Worm (Caenorhabditis elegans): ENCODE results near the gene rps-29.

DNA sequence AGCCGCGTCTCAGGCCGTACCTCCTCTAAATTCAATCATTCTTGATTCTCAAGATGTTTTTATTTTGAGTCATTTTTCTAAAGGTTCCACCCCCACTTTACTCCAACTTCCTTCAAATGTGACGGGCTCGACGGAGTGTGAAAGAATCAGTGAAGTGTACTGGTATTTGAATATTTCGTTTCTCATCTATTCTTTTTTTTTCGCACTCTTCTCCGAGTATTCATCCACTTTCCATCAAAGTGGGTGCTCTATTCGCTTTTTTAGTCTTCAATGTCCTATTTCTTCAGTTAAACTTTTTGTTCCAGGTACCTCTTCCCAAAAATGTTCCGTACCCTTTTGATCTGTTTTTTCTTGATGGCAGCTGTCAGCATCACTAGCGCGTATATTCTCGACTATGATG, 32.6 kb upstream of the rps-29 start, which contains the start of gene nlp-52:
- no peak for TF ChIP-seq him-1 (tag; optimal IDR thresholded peaks at IDR 0.05)
- TF ChIP-seq dao-5 (tag; optimal IDR thresholded peaks at IDR 0.05) = no peak
- TF ChIP-seq W03F9.2 (tag; optimal IDR thresholded peaks at IDR 0.05) = no peak
